Worm (Caenorhabditis elegans) whole organism, L1 larva: Measurements from ENCODE around the gene F23B2.7.

Experiments used
- fkh-4 ChIP-seq: sonication (generic microtip); optimal IDR thresholded peaks from 2 replicates; lab custom pipeline; 2016; ENCODE audit warnings: missing compliant biosample characterization, missing genetic modification characterization, borderline replicate concordance
- nhr-47 ChIP-seq: sonication (generic microtip); optimal IDR thresholded peaks from 2 replicates; lab custom pipeline; 2016; ENCODE audit warnings: mild to moderate bottlenecking, missing genetic modification characterization, moderate library complexity, missing compliant biosample characterization

- TF ChIP-seq fkh-4 (tag; lab: Kevin White, UChicago) (no peak), nhr-47 (tag; lab: Kevin White, UChicago) (no peak)
Measured at ce11 chrIV:9146819-9147518, 3.3 kb upstream of the F23B2.7 start, which contains the start of the genes rpb-12 and aly-2.
